Worm (Caenorhabditis elegans) whole organism, L3 larva: Measurements from ENCODE around the gene lev-9.

Experiments
- ZK546.5 ChIP-seq: sonication (generic microtip); optimal IDR thresholded peaks from 2 replicates; lab custom pipeline; 2017; ENCODE audit warnings: missing biosample characterization, missing genetic modification characterization
- aly-2 ChIP-seq: fragments of 150-350 bp; optimal IDR thresholded peaks from 2 replicates; lab custom pipeline; 2014; ENCODE audit warnings: missing biosample characterization, missing genetic modification characterization
- ama-1 ChIP-seq: fragments of 150-350 bp; optimal IDR thresholded peaks from 2 replicates; lab custom pipeline; 2018
- ceh-16 ChIP-seq: sonication (generic microtip); optimal IDR thresholded peaks from 2 replicates; lab custom pipeline; 2017; ENCODE audit warnings: missing biosample characterization, missing genetic modification characterization
- ceh-9 ChIP-seq: sonication (generic microtip); optimal IDR thresholded peaks from 2 replicates; lab custom pipeline; 2018; ENCODE audit warnings: missing biosample characterization, missing genetic modification characterization
- daf-12 ChIP-seq: fragments of 150-350 bp; optimal IDR thresholded peaks from 2 replicates; lab custom pipeline; 2014; ENCODE audit warnings: missing biosample characterization, missing genetic modification reagents, missing genetic modification characterization
- egl-5 ChIP-seq: fragments of 150-350 bp; optimal IDR thresholded peaks from 2 replicates; lab custom pipeline; 2017; ENCODE audit warnings: missing biosample characterization, missing genetic modification reagents, missing genetic modification characterization, inconsistent platforms
- elt-1 ChIP-seq: fragments of 150-350 bp; optimal IDR thresholded peaks from 2 replicates; lab custom pipeline; 2014; ENCODE audit warnings: missing biosample characterization, missing genetic modification characterization
- elt-2 ChIP-seq: sonication (generic microtip); optimal IDR thresholded peaks from 2 replicates; lab custom pipeline; 2016; ENCODE audit warnings: missing genetic modification reagents, mild to moderate bottlenecking, missing genetic modification characterization, missing compliant biosample characterization
- elt-3 ChIP-seq, 3 experiments: fragments of 150-350 bp in 1 of 3; sonication (generic microtip) in 2 of 3; optimal IDR thresholded peaks; 2 replicates in 2 of 3; 4 replicates in 1 of 3; lab custom pipeline; 2014 to 2017; ENCODE audit warnings: missing biosample characterization in 3 of 3, missing genetic modification characterization in 3 of 3
- eor-1 ChIP-seq, 2 experiments: fragments of 150-350 bp; optimal IDR thresholded peaks; 2 replicates each; lab custom pipeline; 2014 to 2018; ENCODE audit warnings: missing biosample characterization in 2 of 2, missing genetic modification characterization in 2 of 2
- fkh-10 ChIP-seq: sonication (generic microtip); optimal IDR thresholded peaks from 2 replicates; lab custom pipeline; 2017; ENCODE audit warnings: missing biosample characterization, missing genetic modification reagents, missing genetic modification characterization
- fos-1 ChIP-seq: fragments of 150-350 bp; optimal IDR thresholded peaks from 2 replicates; lab custom pipeline; 2014; ENCODE audit warnings: missing biosample characterization, missing genetic modification characterization
- hmg-11 ChIP-seq: sonication (generic microtip); optimal IDR thresholded peaks from 2 replicates; lab custom pipeline; 2016; ENCODE audit warnings: missing genetic modification characterization, missing compliant biosample characterization
- jun-1 ChIP-seq: fragments of 150-350 bp; optimal IDR thresholded peaks from 2 replicates; lab custom pipeline; 2014; ENCODE audit warnings: missing biosample characterization, missing genetic modification reagents, missing genetic modification characterization
- lin-15B ChIP-seq: fragments of 150-350 bp; optimal IDR thresholded peaks from 2 replicates; lab custom pipeline; 2014; ENCODE audit warnings: missing biosample characterization, missing genetic modification characterization
- lin-39 ChIP-seq: fragments of 150-350 bp; optimal IDR thresholded peaks from 2 replicates; lab custom pipeline; 2018; ENCODE audit warnings: missing biosample characterization, missing genetic modification reagents, missing genetic modification characterization
- lsy-12 ChIP-seq: sonication (generic microtip); optimal IDR thresholded peaks from 2 replicates; lab custom pipeline; 2016; ENCODE audit warnings: mild to moderate bottlenecking, missing genetic modification characterization, missing compliant biosample characterization
- mdl-1 ChIP-seq: fragments of 150-350 bp; optimal IDR thresholded peaks from 2 replicates; lab custom pipeline; 2014; ENCODE audit warnings: missing biosample characterization, missing genetic modification characterization
- nfya-1 ChIP-seq: sonication (generic microtip); optimal IDR thresholded peaks from 2 replicates; lab custom pipeline; 2017; ENCODE audit warnings: missing genetic modification characterization, mild to moderate bottlenecking, missing compliant biosample characterization, antibody characterized with exemption, moderate library complexity; ENCODE audit not compliant: insufficient read depth
- nhr-11 ChIP-seq: fragments of 150-350 bp; optimal IDR thresholded peaks from 2 replicates; lab custom pipeline; 2014; ENCODE audit warnings: missing biosample characterization, missing genetic modification characterization
- nhr-23 ChIP-seq: fragments of 150-350 bp; optimal IDR thresholded peaks from 2 replicates; lab custom pipeline; 2014; ENCODE audit warnings: missing biosample characterization, missing genetic modification reagents, missing genetic modification characterization
- nhr-237 ChIP-seq: fragments of 150-350 bp; optimal IDR thresholded peaks from 2 replicates; lab custom pipeline; 2014; ENCODE audit warnings: missing biosample characterization, missing genetic modification characterization
- nhr-25 ChIP-seq: sonication (generic microtip); optimal IDR thresholded peaks from 2 replicates; lab custom pipeline; 2017; ENCODE audit warnings: missing biosample characterization, missing genetic modification characterization
- nhr-43 ChIP-seq: sonication (generic microtip); optimal IDR thresholded peaks from 2 replicates; lab custom pipeline; 2016; ENCODE audit warnings: mild to moderate bottlenecking, missing genetic modification characterization, missing compliant biosample characterization; ENCODE audit not compliant: poor library complexity, severe bottlenecking
- nhr-67 ChIP-seq: fragments of 150-350 bp; optimal IDR thresholded peaks from 2 replicates; lab custom pipeline; 2014; ENCODE audit warnings: missing biosample characterization, missing genetic modification characterization
- nhr-76 ChIP-seq: fragments of 150-350 bp; sonication (generic microtip); optimal IDR thresholded peaks from 5 replicates; lab custom pipeline; 2014; ENCODE audit warnings: missing biosample characterization, missing genetic modification characterization
- pha-4 ChIP-seq: fragments of 150-350 bp; optimal IDR thresholded peaks from 2 replicates; lab custom pipeline; 2014; ENCODE audit warnings: missing biosample characterization, missing genetic modification reagents, missing genetic modification characterization
- pqm-1 ChIP-seq: fragments of 150-350 bp; optimal IDR thresholded peaks from 2 replicates; lab custom pipeline; 2017; ENCODE audit warnings: missing biosample characterization, missing genetic modification characterization, inconsistent platforms
- skn-1 ChIP-seq: fragments of 150-350 bp; optimal IDR thresholded peaks from 2 replicates; lab custom pipeline; 2014; ENCODE audit warnings: missing biosample characterization, missing genetic modification characterization
- snpc-4 ChIP-seq: fragments of 150-350 bp; optimal IDR thresholded peaks from 2 replicates; lab custom pipeline; 2014; ENCODE audit warnings: missing biosample characterization, missing genetic modification characterization
- tbx-2 ChIP-seq: sonication (generic microtip); optimal IDR thresholded peaks from 2 replicates; lab custom pipeline; 2016; ENCODE audit warnings: mild to moderate bottlenecking, missing genetic modification characterization, missing compliant biosample characterization
- unc-39 ChIP-seq: sonication (generic microtip); optimal IDR thresholded peaks from 4 replicates; lab custom pipeline; 2017; ENCODE audit warnings: missing biosample characterization, missing genetic modification characterization
- zag-1 ChIP-seq: fragments of 150-350 bp; optimal IDR thresholded peaks from 2 replicates; lab custom pipeline; 2014; ENCODE audit warnings: missing biosample characterization, missing genetic modification characterization

Gene lev-9

ce11 chrX:6247013-6247412 is 44.5 kb downstream of the lev-9 start:
- TF ChIP-seq nhr-67 (tag; lab: Kevin White, UChicago) (no peak), skn-1 (tag; lab: Kevin White, UChicago) (no peak), nhr-237 (tag; lab: Kevin White, UChicago) (no peak), eor-1 (tag; optimal IDR thresholded peaks at IDR 0.05; lab: Kevin White, UChicago) (no peak), mdl-1 (tag; lab: Kevin White, UChicago) (no peak), snpc-4 (tag; lab: Kevin White, UChicago) (no peak), nhr-76 (tag; lab: Kevin White, UChicago) (no peak), elt-3 (tag; optimal IDR thresholded peaks at IDR 0.05; lab: Kevin White, UChicago) (no peak), elt-1 (tag; lab: Kevin White, UChicago) (no peak), ZK546.5 (tag; lab: Kevin White, UChicago) (no peak), lsy-12 (tag; lab: Kevin White, UChicago) (no peak), egl-5 (tag; lab: Kevin White, UChicago) (no peak), unc-39 (tag; lab: Kevin White, UChicago) (no peak), daf-12 (tag; lab: Kevin White, UChicago) (no peak), fkh-10 (GFP tag; lab: Kevin White, UChicago) (no peak), jun-1 (tag; lab: Kevin White, UChicago) (no peak)

DNA sequence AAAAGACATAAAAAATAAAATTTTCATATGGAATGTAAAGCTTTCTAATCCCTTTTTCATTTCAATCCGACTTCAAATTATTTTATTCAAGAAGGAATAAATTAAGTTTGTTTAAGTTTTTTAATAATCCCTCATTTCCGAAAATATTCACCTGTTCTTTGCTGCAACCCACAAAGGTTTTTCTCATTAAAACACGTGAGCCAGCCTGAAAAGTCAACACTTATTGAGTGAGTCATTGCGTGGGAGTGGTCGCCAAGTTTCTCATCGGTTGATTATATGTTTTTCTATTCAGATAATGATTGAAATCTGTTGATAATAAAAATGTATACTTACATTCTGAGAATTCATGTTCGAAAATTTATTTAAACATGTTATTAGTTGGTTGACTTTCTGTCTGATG is 46.0 kb downstream of the lev-9 start:
- TF ChIP-seq fos-1 (tag; lab: Kevin White, UChicago) (no peak), pha-4 (tag; lab: Kevin White, UChicago) (peak; percentile 25), ceh-16 (no peak), tbx-2 (tag; lab: Kevin White, UChicago) (no peak), pqm-1 (tag; lab: Kevin White, UChicago) (peak; percentile 13), eor-1 (tag; optimal IDR thresholded peaks at IDR 0.05; lab: Kevin White, UChicago) (no peak), ama-1 (lab: Kevin White, UChicago) (no peak)
- TF ChIP-seq, all 47 proteins: peak for 2

ce11 chrX:6240640-6241033 is 50.9 kb downstream of the lev-9 start, which contains the start of gene got-2.2:
Gene got-2.2 (plus strand): TSS chrX:6240983.
- TF ChIP-seq jun-1 (tag; lab: Kevin White, UChicago) (peak; percentile 4), nhr-43 (peak; percentile 2), pqm-1 (tag; lab: Kevin White, UChicago) (peak; percentile 95), elt-2 (tag; lab: Kevin White, UChicago) (peak; percentile 63), ceh-16 (no peak), nhr-11 (tag; lab: Kevin White, UChicago) (no peak), egl-5 (tag; lab: Kevin White, UChicago) (no peak)
- TF ChIP-seq, all 47 proteins: peak for 4

DNA sequence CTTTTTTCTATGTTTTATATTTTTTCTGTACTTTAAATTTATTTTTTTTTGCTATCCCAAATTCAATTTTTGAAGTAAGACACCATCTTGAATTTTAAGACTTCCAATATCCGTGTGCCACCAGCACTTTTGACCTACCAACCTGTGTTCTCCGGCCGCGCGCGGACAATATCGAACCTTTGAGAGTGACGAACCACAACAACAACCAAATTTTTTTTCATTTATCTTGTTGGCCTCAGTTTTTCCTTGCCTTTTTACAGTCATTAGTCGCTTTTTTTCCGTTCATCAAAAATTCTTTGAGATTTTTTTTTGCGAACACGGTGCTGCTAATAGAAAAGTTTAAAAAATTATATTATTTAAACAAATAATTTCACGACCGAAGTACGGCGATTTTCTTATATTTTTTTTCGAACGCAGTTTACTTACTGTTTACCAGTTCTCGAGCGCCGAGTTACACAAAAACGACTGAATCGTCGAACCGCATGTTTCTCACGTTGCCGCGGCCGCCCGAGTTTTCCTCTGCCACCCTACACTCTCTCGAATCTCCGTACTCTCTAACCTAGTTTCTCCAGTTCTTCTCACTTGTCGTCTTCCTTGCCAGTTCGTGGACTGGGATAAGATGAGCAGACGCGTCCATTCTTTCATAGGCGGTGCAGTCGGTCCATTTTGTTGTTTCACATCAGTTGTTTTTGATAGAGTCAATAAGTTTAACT is 51.4 kb downstream of the lev-9 start:
- TF ChIP-seq pha-4 (tag; lab: Kevin White, UChicago) (peak; percentile 74), lin-15B (tag; lab: Kevin White, UChicago) (peak; percentile 12), zag-1 (tag; lab: Kevin White, UChicago) (no peak), lin-39 (tag; lab: Kevin White, UChicago) (no peak), nhr-23 (tag; lab: Kevin White, UChicago) (no peak), nhr-76 (tag; lab: Kevin White, UChicago) (no peak), unc-39 (tag; lab: Kevin White, UChicago) (no peak), nfya-1 (tag; lab: Kevin White, UChicago) (peak; percentile 43), lsy-12 (tag; lab: Kevin White, UChicago) (no peak), aly-2 (tag; lab: Kevin White, UChicago) (no peak), elt-2 (tag; lab: Kevin White, UChicago) (no peak), hmg-11 (tag; lab: Kevin White, UChicago) (peak; percentile 62), nhr-43 (no peak), nhr-25 (tag; lab: Kevin White, UChicago) (no peak)

- TF ChIP-seq nhr-23 (tag; lab: Kevin White, UChicago) (peak; percentile 74), ceh-9 (no peak)
Observed at ce11 chrX:6238973-6239372, 52.6 kb downstream of the lev-9 start, which contains the start of gene rml-3. Gene rml-3 (minus strand): TSS chrX:6239065.
